Worm (Caenorhabditis elegans): ENCODE results near the gene T27E4.5.

Gene T27E4.5

DNA sequence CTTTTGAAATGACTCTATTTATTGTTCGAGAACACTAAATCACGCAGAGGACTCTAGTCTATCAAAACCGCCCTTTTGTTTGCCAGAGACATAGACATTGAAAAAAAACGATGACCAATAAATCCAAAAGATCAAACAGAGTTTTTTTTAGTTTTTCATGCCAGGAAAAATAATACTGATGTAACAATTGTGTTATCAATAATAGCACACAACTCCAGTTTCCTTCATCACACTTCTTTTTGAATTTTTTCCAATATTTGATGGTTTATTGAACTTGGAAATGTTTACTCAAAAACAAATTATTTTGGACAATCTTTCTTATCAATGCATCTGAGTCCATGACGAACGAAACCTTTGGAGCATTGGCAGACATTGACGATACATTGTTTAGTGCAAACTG, 15.6 kb downstream of the T27E4.5 start, which contains the start of gene C25E10.8:
C25E10.8 (minus strand) TSS at position 101 of the 400 bp plus-strand sequence.
- TF ChIP-seq nhr-47 (tag; optimal IDR thresholded peaks at IDR 0.05) (no peak), lin-39 (tag; optimal IDR thresholded peaks at IDR 0.05) (no peak), lin-35 (GFP tag; optimal IDR thresholded peaks at IDR 0.05) (no peak), fkh-4 (tag; optimal IDR thresholded peaks at IDR 0.05; ENCODE audit: borderline replicate concordance) (no peak)

DNA sequence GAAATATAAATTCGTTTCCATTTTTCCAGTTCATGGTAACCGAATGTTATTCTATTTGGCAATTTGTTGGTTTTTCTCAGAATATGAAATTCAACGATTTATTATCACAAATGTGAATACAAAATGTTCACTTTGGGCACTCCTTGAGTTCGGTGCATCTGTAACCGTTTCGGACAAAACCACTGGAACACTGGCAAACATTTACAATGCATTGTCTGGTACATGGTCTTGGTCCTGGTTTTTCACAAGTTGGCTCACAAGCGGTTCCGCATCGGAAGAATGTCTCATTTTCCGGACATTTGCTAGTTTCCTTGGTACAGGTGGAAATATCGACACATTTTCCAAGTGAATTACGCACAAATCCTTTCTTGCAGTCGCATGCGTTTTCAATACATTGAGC, 16.3 kb downstream of the T27E4.5 start:
- TF ChIP-seq hlh-4 (tag; optimal IDR thresholded peaks at IDR 0.05) (peak; percentile 70), unc-30 (tag; optimal IDR thresholded peaks at IDR 0.05) (no peak), tlp-1 (tag; optimal IDR thresholded peaks at IDR 0.05) (no peak)

DNA sequence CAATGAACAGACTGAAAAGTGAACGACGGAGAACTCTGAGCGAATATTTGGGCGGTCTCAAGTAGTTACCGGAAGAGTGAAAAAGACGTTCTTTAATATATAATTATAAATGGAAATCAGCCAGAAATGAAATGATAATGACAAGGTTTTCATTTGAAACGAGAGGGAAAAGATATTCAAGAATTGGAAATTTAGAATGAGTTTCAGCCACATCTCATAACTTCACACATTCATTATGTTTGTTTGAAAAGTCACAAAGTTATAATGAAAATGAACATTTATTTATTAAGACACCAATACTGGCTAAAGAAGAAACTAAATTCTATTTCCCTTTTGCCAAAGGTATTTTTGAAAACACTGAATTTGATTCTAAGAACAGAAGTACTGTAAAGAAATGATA, 18.5 kb downstream of the T27E4.5 start, which contains the start of gene C25E10.7:
C25E10.7 (minus strand) TSS at position 101 of the 400 bp plus-strand sequence.
- TF ChIP-seq efl-1 (optimal IDR thresholded peaks at IDR 0.05) (no peak), efl-1 (GFP tag; optimal IDR thresholded peaks at IDR 0.05 in 1 of 2) (peak in 1 of 2 experiments; percentile 40), rnt-1 (tag; optimal IDR thresholded peaks at IDR 0.05) (no peak)

DNA sequence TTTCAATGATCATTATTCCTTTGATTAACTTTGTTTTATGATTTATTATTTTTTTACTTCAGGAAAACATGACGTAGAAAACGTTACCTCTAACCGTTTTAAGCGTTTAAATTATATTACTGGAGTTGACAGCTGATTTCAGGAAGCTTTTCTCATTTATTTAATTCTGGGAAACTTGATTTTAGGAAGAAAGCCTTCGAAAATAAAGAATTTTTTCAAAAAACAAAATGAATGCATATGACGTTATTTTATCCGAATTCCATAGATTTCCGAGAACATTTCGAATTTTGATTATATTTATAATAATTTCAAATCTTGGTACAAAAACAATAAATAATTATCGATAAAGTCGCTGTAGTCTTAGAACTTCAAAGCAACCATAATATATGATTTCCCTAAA, 20.3 kb downstream of the T27E4.5 start:
- TF ChIP-seq nhr-11 (tag; optimal IDR thresholded peaks at IDR 0.05) (no peak), skn-1 (tag; optimal IDR thresholded peaks at IDR 0.05) (no peak), hlh-4 (tag; optimal IDR thresholded peaks at IDR 0.05) (peak; percentile 97), nhr-47 (tag; optimal IDR thresholded peaks at IDR 0.05) (peak; percentile 31), grh-1 (GFP tag; IDR thresholded peaks at IDR 0.05) (no peak), nhr-71 (tag; optimal IDR thresholded peaks at IDR 0.05) (peak; percentile 32), unc-86 (tag; optimal IDR thresholded peaks at IDR 0.05) (no peak)

DNA sequence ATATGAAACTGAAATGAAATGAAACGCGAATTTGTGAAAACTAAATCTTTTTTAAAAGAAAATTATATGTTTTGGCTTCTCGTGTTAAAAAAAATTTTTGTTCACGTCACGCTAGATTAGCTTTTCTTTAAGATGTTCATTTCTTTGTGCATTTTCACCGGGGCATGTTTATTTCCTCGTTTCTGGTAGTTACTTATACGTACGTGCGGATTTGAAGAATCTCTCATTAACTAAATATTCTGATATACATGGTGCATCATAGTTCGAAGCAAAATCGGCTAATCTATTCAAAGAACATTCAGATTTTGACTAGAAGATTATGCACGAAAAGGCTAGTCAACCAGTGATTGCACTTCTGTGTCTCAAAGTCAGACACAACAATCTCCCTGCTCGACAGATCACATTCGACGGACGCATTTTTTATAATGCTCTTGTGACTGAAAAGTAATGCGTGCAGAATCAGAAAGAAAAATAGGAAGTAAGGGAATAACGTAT, 22.0 kb downstream of the T27E4.5 start, which contains the start of gene C25E10.17:
C25E10.17 (minus strand) TSS at position 51 of the 495 bp plus-strand sequence.
- peak; percentile 37 for TF ChIP-seq nhr-11 (tag; optimal IDR thresholded peaks at IDR 0.05)
- peak; percentile 44 for TF ChIP-seq pax-3 (tag; optimal IDR thresholded peaks at IDR 0.05)
- peak; percentile 67 for TF ChIP-seq dsc-1 (tag; optimal IDR thresholded peaks at IDR 0.05)
- peak; percentile 43 for TF ChIP-seq nhr-47 (tag; optimal IDR thresholded peaks at IDR 0.05)
- TF ChIP-seq fkh-8 (tag; optimal IDR thresholded peaks at IDR 0.05): peak; percentile 89
- TF ChIP-seq fkh-4 (tag; optimal IDR thresholded peaks at IDR 0.05; ENCODE audit: borderline replicate concordance): no peak
- no peak for TF ChIP-seq grh-1 (GFP tag; IDR thresholded peaks at IDR 0.05)
- TF ChIP-seq nhr-71 (tag; optimal IDR thresholded peaks at IDR 0.05): peak; percentile 42
- peak; percentile 13 for TF ChIP-seq lin-14 (GFP tag; optimal IDR thresholded peaks at IDR 0.05)
- TF ChIP-seq blmp-1 (tag; optimal IDR thresholded peaks at IDR 0.05): no peak
- TF ChIP-seq sox-4 (tag; optimal IDR thresholded peaks at IDR 0.05): peak; percentile 58

DNA sequence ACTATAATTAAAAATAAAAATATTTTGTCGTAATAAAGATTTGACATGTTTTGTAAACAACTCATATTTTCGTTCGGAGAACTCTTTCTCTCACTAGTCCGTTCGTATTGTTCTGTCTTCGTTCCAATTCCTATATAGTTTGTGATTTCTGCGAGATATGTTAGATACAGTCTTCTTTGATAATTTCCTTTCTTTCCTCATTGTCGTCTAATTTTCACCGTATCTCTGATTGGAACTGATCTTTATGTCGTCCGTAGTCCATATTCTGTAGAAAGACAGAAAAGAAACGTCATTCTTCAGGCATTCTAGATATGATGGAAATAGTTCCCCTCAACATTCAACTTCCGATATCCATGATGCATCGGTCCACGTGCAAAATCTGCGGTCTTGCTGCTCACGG, 24.7 kb downstream of the T27E4.5 start, which contains the start of gene nhr-30:
nhr-30 (plus strand) TSS at position 301 of the 400 bp plus-strand sequence.
- no peak for TF ChIP-seq ztf-4 (tag; optimal IDR thresholded peaks at IDR 0.05)
- TF ChIP-seq elt-2 (tag; optimal IDR thresholded peaks at IDR 0.05): no peak
- no peak for TF ChIP-seq fos-1 (tag; optimal IDR thresholded peaks at IDR 0.05)
- TF ChIP-seq nhr-47 (tag; optimal IDR thresholded peaks at IDR 0.05): no peak
- no peak for TF ChIP-seq nhr-12 (tag; optimal IDR thresholded peaks at IDR 0.05)
- TF ChIP-seq Y116A8C.19 (tag; optimal IDR thresholded peaks at IDR 0.05; ENCODE audit: borderline replicate concordance): no peak
- TF ChIP-seq tbx-2 (tag; optimal IDR thresholded peaks at IDR 0.05): no peak
- no peak for TF ChIP-seq nhr-84 (tag; optimal IDR thresholded peaks at IDR 0.05)
- TF ChIP-seq zip-4 (GFP tag; optimal IDR thresholded peaks at IDR 0.05): no peak
- no peak for TF ChIP-seq nhr-20 (tag; optimal IDR thresholded peaks at IDR 0.05)
- TF ChIP-seq dpl-1 (GFP tag; optimal IDR thresholded peaks at IDR 0.05): no peak
- TF ChIP-seq snu-23 (GFP tag; optimal IDR thresholded peaks at IDR 0.05): no peak
- TF ChIP-seq egl-13 (tag; optimal IDR thresholded peaks at IDR 0.05): no peak
- no peak for TF ChIP-seq lin-13 (GFP tag; optimal IDR thresholded peaks at IDR 0.05)
- TF ChIP-seq lin-15B (tag; optimal IDR thresholded peaks at IDR 0.05): no peak
- no peak for TF ChIP-seq blmp-1 (tag; optimal IDR thresholded peaks at IDR 0.05)
- TF ChIP-seq nhr-90 (tag; optimal IDR thresholded peaks at IDR 0.05; ENCODE audit: poor library complexity): no peak
- no peak for TF ChIP-seq dsc-1 (tag; optimal IDR thresholded peaks at IDR 0.05)
- no peak for TF ChIP-seq lin-39 (tag; optimal IDR thresholded peaks at IDR 0.05)
